Fruit fly (Drosophila melanogaster) whole organism, embryonic: ENCODE data around the gene spel1.

Source experiments
- Abd-B ChIP-seq: fragments of 200-800 bp; sonication (Bioruptor generic); optimal IDR thresholded peaks from 2 replicates; lab custom pipeline; 2018; ENCODE audit warnings: missing biosample characterization, mild to moderate bottlenecking, missing genetic modification characterization, moderate library complexity
- CG12659 ChIP-seq: fragments of 200-800 bp; sonication (Bioruptor generic); optimal IDR thresholded peaks from 3 replicates; lab custom pipeline; 2017; ENCODE audit warnings: mild to moderate bottlenecking, missing biosample characterization, missing genetic modification reagents, missing genetic modification characterization
- CG15073 ChIP-seq: fragments of 200-800 bp; sonication (Bioruptor generic); optimal IDR thresholded peaks from 2 replicates; lab custom pipeline; 2016; ENCODE audit warnings: missing biosample characterization, missing genetic modification characterization
- CG15269 ChIP-seq: fragments of 200-800 bp; sonication (Bioruptor generic); optimal IDR thresholded peaks from 2 replicates; lab custom pipeline; 2018; ENCODE audit warnings: missing biosample characterization, mild to moderate bottlenecking, missing genetic modification characterization, moderate library complexity
- CG1603 ChIP-seq: fragments of 200-800 bp; sonication (Bioruptor generic); optimal IDR thresholded peaks from 2 replicates; lab custom pipeline; 2019; ENCODE audit warnings: missing biosample characterization, mild to moderate bottlenecking, missing genetic modification characterization, moderate library complexity
- CG17361 ChIP-seq: fragments of 200-800 bp; sonication (Bioruptor generic); IDR thresholded peaks from 3 replicates; pipeline ENCODE4 v1.3.6; 2022; ENCODE audit warnings: missing biosample characterization, missing genetic modification characterization
- CG18476 ChIP-seq: fragments of 200-800 bp; sonication (Bioruptor generic); optimal IDR thresholded peaks from 2 replicates; lab custom pipeline; 2016; ENCODE audit warnings: missing biosample characterization, mild to moderate bottlenecking, missing genetic modification characterization
- CG2116 ChIP-seq: fragments of 200-800 bp; sonication (Bioruptor generic); optimal IDR thresholded peaks from 3 replicates; lab custom pipeline; 2018; ENCODE audit warnings: missing biosample characterization, mild to moderate bottlenecking, missing genetic modification characterization
- CG2199 ChIP-seq: fragments of 200-800 bp; sonication (Bioruptor generic); IDR thresholded peaks from 3 replicates; pipeline ENCODE4 v1.3.6; 2022; ENCODE audit warnings: missing biosample characterization, missing genetic modification characterization
- CG2678 ChIP-seq: fragments of 200-800 bp; sonication (Bioruptor generic); optimal IDR thresholded peaks from 3 replicates; lab custom pipeline; 2019; ENCODE audit warnings: missing biosample characterization, mild to moderate bottlenecking, missing genetic modification characterization, moderate library complexity
- CG31441 ChIP-seq: fragments of 200-800 bp; sonication (Bioruptor generic); IDR thresholded peaks from 2 replicates; pipeline ENCODE4 v1.3.6; 2022; ENCODE audit warnings: missing biosample characterization, missing genetic modification characterization
- CG4424 ChIP-seq: fragments of 200-800 bp; sonication (Bioruptor generic); optimal IDR thresholded peaks from 3 replicates; lab custom pipeline; 2016; ENCODE audit warnings: missing biosample characterization, missing genetic modification characterization
- CG6683 ChIP-seq: fragments of 200-800 bp; sonication (Bioruptor generic); optimal IDR thresholded peaks from 2 replicates; lab custom pipeline; 2017; ENCODE audit warnings: missing biosample characterization, mild to moderate bottlenecking, missing genetic modification characterization, missing genetic modification reagents
- CG6854 ChIP-seq: fragments of 200-800 bp; sonication (Bioruptor generic); optimal IDR thresholded peaks from 3 replicates; lab custom pipeline; 2017; ENCODE audit warnings: missing biosample characterization, mild to moderate bottlenecking, missing genetic modification characterization
- CG7987 ChIP-seq: fragments of 200-800 bp; sonication (Bioruptor generic); optimal IDR thresholded peaks from 2 replicates; lab custom pipeline; 2018; ENCODE audit warnings: missing biosample characterization, mild to moderate bottlenecking, missing genetic modification characterization, moderate library complexity
- CG9727 ChIP-seq: fragments of 200-800 bp; sonication (Bioruptor generic); optimal IDR thresholded peaks from 3 replicates; lab custom pipeline; 2017; ENCODE audit warnings: missing biosample characterization, mild to moderate bottlenecking, missing genetic modification characterization
- CrebB ChIP-seq: fragments of 200-800 bp; sonication (Bioruptor generic); optimal IDR thresholded peaks from 3 replicates; lab custom pipeline; 2018; ENCODE audit warnings: missing biosample characterization, mild to moderate bottlenecking, missing genetic modification characterization
- D ChIP-seq, 2 experiments: fragments of 200-800 bp in 1 of 2; fragments of >200 bp in 1 of 2; sonication (Bioruptor generic) in 1 of 2; optimal IDR thresholded peaks; 2 replicates in 1 of 2; 3 replicates in 1 of 2; lab custom pipeline; 2017; ENCODE audit warnings: mild to moderate bottlenecking in 1 of 2, missing biosample characterization in 1 of 2, missing genetic modification characterization in 1 of 2, missing genetic modification reagents in 1 of 2
- Drgx ChIP-seq: fragments of 200-800 bp; sonication (Bioruptor generic); IDR thresholded peaks from 2 replicates; pipeline ENCODE4 v1.3.6; 2022; ENCODE audit warnings: missing biosample characterization, missing genetic modification characterization
- Hr39 ChIP-seq: fragments of >200 bp; optimal IDR thresholded peaks from 2 replicates; lab custom pipeline; 2017
- Hr51 ChIP-seq, 2 experiments: fragments of 200-800 bp; sonication (Bioruptor generic); optimal IDR thresholded peaks; 2 replicates in 1 of 2; 3 replicates in 1 of 2; lab custom pipeline; 2016 to 2018; ENCODE audit warnings: missing biosample characterization in 2 of 2, missing genetic modification characterization in 2 of 2, mild to moderate bottlenecking in 1 of 2, moderate library complexity in 1 of 2
- Max ChIP-seq: fragments of 200-800 bp; sonication (Bioruptor generic); optimal IDR thresholded peaks from 2 replicates; lab custom pipeline; 2016; ENCODE audit warnings: missing biosample characterization, mild to moderate bottlenecking, missing genetic modification characterization
- Med ChIP-seq: fragments of 200-800 bp; sonication (Bioruptor generic); peaks from one replicate; lab custom pipeline; 2016; ENCODE audit warnings: missing biosample characterization, missing genetic modification characterization, mild to moderate bottlenecking, inconsistent platforms, moderate library complexity
- Nf-YC ChIP-seq: fragments of 200-800 bp; optimal IDR thresholded peaks from 3 replicates; lab custom pipeline; 2019; ENCODE audit warnings: missing biosample characterization, mild to moderate bottlenecking, missing genetic modification characterization, moderate library complexity
- Sin3A ChIP-seq: fragments of >200 bp; optimal IDR thresholded peaks from 2 replicates; lab custom pipeline; 2018
- Ssrp ChIP-seq: fragments of 200-800 bp; sonication (Bioruptor generic); optimal IDR thresholded peaks from 2 replicates; lab custom pipeline; 2018; ENCODE audit warnings: missing biosample characterization, mild to moderate bottlenecking, missing genetic modification characterization, moderate library complexity
- bowl ChIP-seq: fragments of 200-800 bp; sonication (Bioruptor generic); IDR thresholded peaks from 2 replicates; pipeline ENCODE4 v1.3.6; 2022; ENCODE audit warnings: missing biosample characterization, missing genetic modification characterization
- bsh ChIP-seq, 2 experiments: fragments of 200-800 bp; sonication (Bioruptor generic); optimal IDR thresholded peaks; 2 replicates each; lab custom pipeline; 2017 to 2018; ENCODE audit warnings: mild to moderate bottlenecking in 2 of 2, missing biosample characterization in 2 of 2, missing genetic modification characterization in 2 of 2, moderate library complexity in 1 of 2
- btn ChIP-seq: fragments of 200-800 bp; sonication (Bioruptor generic); optimal IDR thresholded peaks from 2 replicates; lab custom pipeline; 2016; ENCODE audit warnings: missing biosample characterization, missing genetic modification characterization
- cad ChIP-seq: fragments of >200 bp; optimal IDR thresholded peaks from 2 replicates; lab custom pipeline; 2017; ENCODE audit warnings: missing biosample characterization, missing genetic modification characterization
- cwo ChIP-seq: fragments of 200-800 bp; sonication (Bioruptor generic); optimal IDR thresholded peaks from 3 replicates; lab custom pipeline; 2017; ENCODE audit warnings: missing biosample characterization, missing genetic modification characterization, mild to moderate bottlenecking, moderate library complexity, missing genetic modification reagents
- esg ChIP-seq: fragments of 200-800 bp; sonication (Bioruptor generic); conservative IDR thresholded peaks from 2 replicates; pipeline ENCODE4 v1.3.6; 2022; ENCODE audit warnings: missing biosample characterization, missing genetic modification characterization
- grau ChIP-seq: fragments of 200-800 bp; optimal IDR thresholded peaks from 3 replicates; lab custom pipeline; 2019; ENCODE audit warnings: missing biosample characterization, mild to moderate bottlenecking, missing genetic modification characterization, moderate library complexity
- nau ChIP-seq: fragments of 200-800 bp; sonication (Bioruptor generic); optimal IDR thresholded peaks from 3 replicates; lab custom pipeline; 2017; ENCODE audit warnings: missing biosample characterization, mild to moderate bottlenecking, missing genetic modification characterization, missing genetic modification reagents
- nmo ChIP-seq: fragments of 200-800 bp; sonication (Bioruptor generic); optimal IDR thresholded peaks from 2 replicates; lab custom pipeline; 2018; ENCODE audit warnings: missing biosample characterization, mild to moderate bottlenecking, missing genetic modification characterization, moderate library complexity
- pan ChIP-seq, 4 experiments: fragments of >200 bp in 3 of 4; fragments of 200-800 bp in 1 of 4; sonication (Bioruptor generic) in 1 of 4; optimal IDR thresholded peaks in 3 of 4; IDR thresholded peaks in 1 of 4; 2 replicates each; pipeline versions ENCODE4 v1.3.6 to Lab custom; 2017 to 2022; ENCODE audit warnings: missing biosample characterization in 2 of 4, missing genetic modification characterization in 2 of 4, mixed read lengths in 1 of 4
- pnt ChIP-seq: fragments of 200-800 bp; sonication (Bioruptor generic); optimal IDR thresholded peaks from 3 replicates; lab custom pipeline; 2016; ENCODE audit warnings: missing biosample characterization, missing genetic modification characterization
- prd ChIP-seq, 3 experiments: fragments of >200 bp in 2 of 3; fragments of 200-800 bp in 1 of 3; sonication (Bioruptor generic) in 1 of 3; optimal IDR thresholded peaks in 2 of 3; IDR thresholded peaks in 1 of 3; 2 replicates in 2 of 3; 3 replicates in 1 of 3; pipeline versions ENCODE4 v1.3.6 to Lab custom; 2017 to 2022; ENCODE audit warnings: missing biosample characterization in 1 of 3, missing genetic modification characterization in 1 of 3
- scrt ChIP-seq: fragments of 200-800 bp; sonication (Bioruptor generic); optimal IDR thresholded peaks from 2 replicates; lab custom pipeline; 2018; ENCODE audit warnings: missing biosample characterization, mild to moderate bottlenecking, missing genetic modification characterization, moderate library complexity
- slp2 ChIP-seq: fragments of 200-800 bp; sonication (Bioruptor generic); optimal IDR thresholded peaks from 2 replicates; lab custom pipeline; 2016; ENCODE audit warnings: missing biosample characterization, missing genetic modification characterization
- sna ChIP-seq: fragments of 200-800 bp; sonication (Bioruptor generic); IDR thresholded peaks from 2 replicates; pipeline ENCODE4 v1.3.6; 2022; ENCODE audit warnings: missing biosample characterization, missing genetic modification characterization; ENCODE audit not compliant: partially characterized antibody
- stc ChIP-seq: fragments of 200-800 bp; sonication (Bioruptor generic); IDR thresholded peaks from 2 replicates; pipeline ENCODE4 v1.3.6; 2022; ENCODE audit warnings: missing biosample characterization, missing genetic modification characterization
- trem ChIP-seq: fragments of 200-800 bp; optimal IDR thresholded peaks from 3 replicates; lab custom pipeline; 2019; ENCODE audit warnings: missing biosample characterization, mild to moderate bottlenecking, missing genetic modification characterization, moderate library complexity
- twi ChIP-seq: fragments of 200-800 bp; optimal IDR thresholded peaks from 2 replicates; lab custom pipeline; 2019; ENCODE audit warnings: missing biosample characterization, mild to moderate bottlenecking, missing genetic modification characterization, moderate library complexity
- vvl ChIP-seq: fragments of 200-800 bp; sonication (Bioruptor generic); IDR thresholded peaks from 2 replicates; pipeline ENCODE4 v1.3.6; 2022; ENCODE audit warnings: missing biosample characterization, missing genetic modification characterization
- zen ChIP-seq: fragments of 200-800 bp; sonication (Bioruptor generic); optimal IDR thresholded peaks from 3 replicates; lab custom pipeline; 2018; ENCODE audit warnings: missing biosample characterization, mild to moderate bottlenecking, missing genetic modification characterization, moderate library complexity

The spel1 gene

dm6 chr2L:14366590-14367273 is 4.9 kb downstream of the spel1 start:
- TF ChIP-seq CG15073 (GFP tag; lab: Kevin White, UChicago) (peak; percentile 4), Drgx (GFP tag; lab: Robert Waterston, UW) (peak; percentile 72), Med (peak; percentile 58), slp2 (GFP tag; lab: Kevin White, UChicago) (peak; percentile 29), CG2199 (GFP tag; lab: Robert Waterston, UW) (peak; percentile 60; the same call in 2 of the 3 replicates), CG2116 (no peak)

DNA sequence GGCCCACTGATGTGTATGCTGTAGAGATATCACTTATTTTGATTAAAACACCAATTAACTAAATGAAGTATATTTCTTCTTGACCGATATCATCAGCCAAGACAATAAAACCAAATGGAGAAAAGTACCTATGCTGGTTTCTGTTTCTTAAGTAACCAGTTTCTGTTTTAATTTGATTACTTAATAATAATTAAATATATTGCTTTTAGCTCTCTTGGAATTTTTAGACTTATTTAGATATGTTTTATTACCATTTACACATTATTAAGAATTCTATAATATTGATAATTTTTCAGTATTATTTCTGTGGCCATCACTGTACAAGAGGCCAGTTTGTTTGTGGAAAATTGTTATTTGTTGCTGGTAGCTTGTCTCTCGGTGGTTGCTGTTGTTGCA is 5.4 kb downstream of the spel1 start:
- TF ChIP-seq CrebB (tag; lab: Kevin White, UChicago), result no peak
- TF ChIP-seq CG18476 (GFP tag; lab: Kevin White, UChicago), result peak; percentile 0
- TF ChIP-seq Sin3A (lab: Kevin White, UChicago), result no peak
- TF ChIP-seq Hr39 (lab: Kevin White, UChicago), result no peak
- no peak for TF ChIP-seq pan (optimal IDR thresholded peaks at IDR 0.05; lab: Kevin White, UChicago)
- TF ChIP-seq pan (GFP tag; optimal IDR thresholded peaks at IDR 0.05 in 1 of 2, IDR thresholded peaks at IDR 0.05 in 1 of 2), result peak in 1 of 2 experiments; percentile 32
- no peak for TF ChIP-seq btn (GFP tag; lab: Kevin White, UChicago)
- peak; percentile 31 for TF ChIP-seq Max (GFP tag; lab: Kevin White, UChicago)
- no peak for TF ChIP-seq pnt (GFP tag; lab: Kevin White, UChicago)
- peak; percentile 88 for TF ChIP-seq CG17361
- no peak for TF ChIP-seq prd (optimal IDR thresholded peaks at IDR 0.05; lab: Kevin White, UChicago)
- TF ChIP-seq prd (GFP tag; IDR thresholded peaks at IDR 0.05; lab: Robert Waterston, UW), result peak; percentile 50; the same call in 1 of the 3 replicates
- TF ChIP-seq CG6683 (GFP tag; lab: Kevin White, UChicago), result peak; percentile 12
- no peak for TF ChIP-seq bsh (GFP tag; optimal IDR thresholded peaks at IDR 0.05; lab: Kevin White, UChicago)
- TF ChIP-seq Nf-YC (tag; lab: Kevin White, UChicago), result peak; percentile 42
- TF ChIP-seq cwo (GFP tag; lab: Kevin White, UChicago), result peak; percentile 48
- TF ChIP-seq scrt (GFP tag; lab: Kevin White, UChicago), result peak; percentile 23
- peak; percentile 44 for TF ChIP-seq nau
- TF ChIP-seq CG6854 (GFP tag; lab: Kevin White, UChicago), result peak; percentile 32
- peak; percentile 43 for TF ChIP-seq CG15269 (tag; lab: Kevin White, UChicago)
- TF ChIP-seq sna (GFP tag; lab: Robert Waterston, UW), result no peak
- 0 out of 2 replicates have a peak, but pooled peaks have one; percentile 24 for TF ChIP-seq stc (GFP tag; lab: Robert Waterston, UW)
- TF ChIP-seq CG1603 (tag; lab: Kevin White, UChicago), result peak; percentile 20
- TF ChIP-seq twi, result no peak
- TF ChIP-seq bowl, result no peak
- no peak for TF ChIP-seq cad (GFP tag; lab: Kevin White, UChicago)
- peak; percentile 44 for TF ChIP-seq CG4424 (GFP tag; lab: Kevin White, UChicago)
- TF ChIP-seq zen (tag; lab: Kevin White, UChicago), result peak; percentile 38
- peak in 1 of 2 experiments; percentile 77 for TF ChIP-seq Hr51 (GFP tag; optimal IDR thresholded peaks at IDR 0.05; lab: Kevin White, UChicago)
- peak; percentile 23 for TF ChIP-seq grau (tag; lab: Kevin White, UChicago)
- peak; percentile 29 for TF ChIP-seq Ssrp (tag; lab: Kevin White, UChicago)
- TF ChIP-seq CG31441 (GFP tag; lab: Robert Waterston, UW), result peak; percentile 81
- peak; percentile 38 for TF ChIP-seq esg (GFP tag; lab: Robert Waterston, UW)
- TF ChIP-seq CG12659 (GFP tag; lab: Kevin White, UChicago), result peak; percentile 13
- TF ChIP-seq Abd-B, result peak; percentile 24
- TF ChIP-seq CG2678 (tag; lab: Kevin White, UChicago), result peak; percentile 77
- TF ChIP-seq vvl (GFP tag; lab: Robert Waterston, UW), result peak; percentile 39; the same call in 1 of the 2 replicates
- TF ChIP-seq D (optimal IDR thresholded peaks at IDR 0.05; lab: Kevin White, UChicago), result no peak
- peak; percentile 67 for TF ChIP-seq D (GFP tag; optimal IDR thresholded peaks at IDR 0.05; lab: Kevin White, UChicago)
- TF ChIP-seq trem (tag; lab: Kevin White, UChicago), result peak; percentile 47
- no peak for TF ChIP-seq CG7987
- peak; percentile 79 for TF ChIP-seq nmo (GFP tag; lab: Kevin White, UChicago)
- TF ChIP-seq CG9727 (GFP tag; lab: Kevin White, UChicago), result peak; percentile 80
